Worm (Caenorhabditis elegans) whole organism, L1 larva: ENCODE data around the gene C31C9.9.

ENCODE experiments used
- egl-13 ChIP-seq: sonication (generic microtip); optimal IDR thresholded peaks from 2 replicates; lab custom pipeline; 2016; ENCODE audit warnings: missing genotype, missing genetic modification reagents, missing genetic modification characterization, missing compliant biosample characterization
- elt-3 ChIP-seq, 6 experiments: fragments of 150-350 bp in 1 of 6; sonication (generic microtip); optimal IDR thresholded peaks; 2 replicates each; lab custom pipeline; 2017 to 2018; ENCODE audit warnings: missing biosample characterization in 6 of 6, missing genetic modification characterization in 6 of 6, inconsistent platforms in 1 of 6
- fkh-10 ChIP-seq: sonication (generic microtip); optimal IDR thresholded peaks from 2 replicates; lab custom pipeline; 2017; ENCODE audit warnings: missing biosample characterization, missing genetic modification reagents, missing genetic modification characterization
- fos-1 ChIP-seq: fragments of 150-350 bp; optimal IDR thresholded peaks from 2 replicates; lab custom pipeline; 2014; ENCODE audit warnings: missing biosample characterization, missing genetic modification characterization
- lin-39 ChIP-seq: fragments of 150-350 bp; optimal IDR thresholded peaks from 2 replicates; lab custom pipeline; 2014; ENCODE audit warnings: missing biosample characterization, missing genetic modification reagents, missing genetic modification characterization
- lir-3 ChIP-seq: sonication (generic microtip); optimal IDR thresholded peaks from 2 replicates; lab custom pipeline; 2016; ENCODE audit warnings: mild to moderate bottlenecking, missing genetic modification characterization, moderate library complexity, missing compliant biosample characterization; ENCODE audit not compliant: poor library complexity
- vab-15 ChIP-seq: sonication (generic microtip); optimal IDR thresholded peaks from 2 replicates; lab custom pipeline; 2017; ENCODE audit warnings: missing genotype, mild to moderate bottlenecking, missing genetic modification characterization, missing compliant biosample characterization

DNA sequence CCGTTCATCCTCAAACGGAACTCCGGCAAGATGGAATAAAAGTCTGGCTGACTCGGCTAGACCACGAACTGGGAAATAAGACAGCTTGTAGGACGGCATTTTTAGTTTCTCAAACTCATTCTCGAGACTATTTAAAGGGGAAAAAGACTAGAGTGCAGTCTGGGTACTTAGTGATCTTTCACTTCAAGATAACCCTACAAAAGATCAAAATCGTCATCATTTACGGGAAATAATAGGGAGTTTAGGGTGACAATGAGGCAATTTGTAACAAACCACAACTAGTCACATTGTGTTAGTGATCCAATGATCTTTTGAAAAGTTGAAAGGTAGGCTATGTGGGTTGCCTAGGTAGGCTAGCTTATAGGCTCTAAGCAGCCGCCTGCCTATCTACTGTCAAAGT lies 38.8 kb upstream of the C31C9.9 start, which contains the start of gene gst-14:
- no peak for TF ChIP-seq egl-13
- TF ChIP-seq lin-39 (tag; lab: Kevin White, UChicago) = no peak
- TF ChIP-seq fos-1 (tag; lab: Kevin White, UChicago) = no peak
- TF ChIP-seq vab-15 (tag; lab: Kevin White, UChicago) = no peak
- no peak for TF ChIP-seq elt-3 (tag; optimal IDR thresholded peaks at IDR 0.05; lab: Kevin White, UChicago)
- no peak for TF ChIP-seq fkh-10 (GFP tag; lab: Kevin White, UChicago)
- TF ChIP-seq lir-3 = no peak
